Fruit fly (Drosophila melanogaster) whole organism, adult: ENCODE data around the gene NO66.

Source experiments
- CG5204 ChIP-seq: fragments of 200-800 bp; sonication (Bioruptor generic); optimal IDR thresholded peaks from 2 replicates; lab custom pipeline; 2016; ENCODE audit warnings: missing biosample characterization, missing genetic modification characterization
- CG7101 ChIP-seq: fragments of 200-800 bp; sonication (Bioruptor generic); optimal IDR thresholded peaks from 2 replicates; lab custom pipeline; 2018; ENCODE audit warnings: missing biosample characterization, mild to moderate bottlenecking, missing genetic modification characterization, moderate library complexity
- Clk ChIP-seq: fragments of 200-800 bp; sonication (Bioruptor generic); optimal IDR thresholded peaks from 2 replicates; lab custom pipeline; 2017; ENCODE audit warnings: missing biosample characterization, missing genetic modification characterization
- Crg-1 ChIP-seq: fragments of 200-800 bp; sonication (Bioruptor generic); optimal IDR thresholded peaks from 2 replicates; lab custom pipeline; 2016; ENCODE audit warnings: missing biosample characterization, missing genetic modification characterization
- Hr96 ChIP-seq: fragments of 200-800 bp; sonication (Bioruptor generic); optimal IDR thresholded peaks from 2 replicates; lab custom pipeline; 2016; ENCODE audit warnings: missing biosample characterization, missing genetic modification characterization
- Mnt ChIP-seq: fragments of 200-800 bp; sonication (Bioruptor generic); optimal IDR thresholded peaks from 2 replicates; lab custom pipeline; 2016; ENCODE audit warnings: missing biosample characterization, mild to moderate bottlenecking, missing genetic modification characterization
- bab1 ChIP-seq: fragments of 200-800 bp; sonication (Bioruptor generic); optimal IDR thresholded peaks from 3 replicates; lab custom pipeline; 2019; ENCODE audit warnings: missing biosample characterization, mild to moderate bottlenecking, missing genetic modification characterization, moderate library complexity
- cic ChIP-seq: fragments of 200-800 bp; sonication (Bioruptor generic); optimal IDR thresholded peaks from 2 replicates; lab custom pipeline; 2017; ENCODE audit warnings: missing biosample characterization, mild to moderate bottlenecking, missing genetic modification characterization, moderate library complexity
- cnc ChIP-seq, 2 experiments: fragments of >200 bp; optimal IDR thresholded peaks; 2 replicates each; lab custom pipeline; 2017
- toe ChIP-seq: fragments of 200-800 bp; sonication (Bioruptor generic); optimal IDR thresholded peaks from 2 replicates; lab custom pipeline; 2016; ENCODE audit warnings: missing biosample characterization, missing genetic modification characterization

dm6 chrX:4325346-4325745 lies 6.1 kb downstream of the NO66 start:
- no peak for TF ChIP-seq Mnt (GFP tag; lab: Kevin White, UChicago)
- TF ChIP-seq Hr96: no peak
- no peak for TF ChIP-seq bab1 (GFP tag; lab: Kevin White, UChicago)
- TF ChIP-seq CG7101 (tag; lab: Kevin White, UChicago): peak; percentile 51
- TF ChIP-seq cnc (optimal IDR thresholded peaks at IDR 0.05; lab: Kevin White, UChicago): no peak
- TF ChIP-seq cic (GFP tag; lab: Kevin White, UChicago): no peak
- peak; percentile 1 for TF ChIP-seq toe (GFP tag; lab: Kevin White, UChicago)
- peak; percentile 28 for TF ChIP-seq CG5204
- no peak for TF ChIP-seq Crg-1 (GFP tag; lab: Kevin White, UChicago)
- TF ChIP-seq Clk (GFP tag; lab: Kevin White, UChicago): no peak
